Fruit fly (Drosophila melanogaster): ENCODE data around the gene Oatp74D.

DNA sequence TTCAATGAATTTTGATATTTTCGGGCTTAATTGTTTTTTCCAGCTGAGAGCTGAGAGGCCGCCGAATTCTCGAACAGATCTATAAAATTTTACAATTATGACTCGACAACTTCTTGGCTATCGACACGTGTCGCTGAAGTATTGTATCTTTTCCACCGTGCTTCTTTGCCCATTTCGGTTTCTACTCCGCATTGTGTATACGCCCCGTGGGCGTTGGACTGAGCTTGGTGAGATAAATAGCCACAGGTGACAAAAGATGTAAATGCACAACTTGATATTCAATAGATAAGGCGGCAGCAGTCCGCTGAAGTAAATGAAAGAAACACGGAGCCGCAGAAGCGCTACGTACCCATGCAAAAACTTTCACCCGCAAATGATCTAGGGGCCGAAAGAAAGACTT lies 6.3 kb downstream of the Oatp74D start:
- no peak for TF ChIP-seq Hr39 (GFP tag; optimal IDR thresholded peaks at IDR 0.05)
- no peak for TF ChIP-seq Sox102F (GFP tag; optimal IDR thresholded peaks at IDR 0.05)
- no peak for TF ChIP-seq dac (GFP tag; optimal IDR thresholded peaks at IDR 0.05)
- TF ChIP-seq Sox14 (GFP tag; optimal IDR thresholded peaks at IDR 0.05) = no peak
- TF ChIP-seq Met (GFP tag; optimal IDR thresholded peaks at IDR 0.05) = no peak
- TF ChIP-seq CG7368 (GFP tag; optimal IDR thresholded peaks at IDR 0.05) = no peak
- no peak for TF ChIP-seq Hr4 (GFP tag; optimal IDR thresholded peaks at IDR 0.05)
- TF ChIP-seq CG6854 (GFP tag; optimal IDR thresholded peaks at IDR 0.05) = no peak
- TF ChIP-seq CG34406 (GFP tag; optimal IDR thresholded peaks at IDR 0.05) = no peak

Data from whole organism, prepupa.